Worm (Caenorhabditis elegans): Measurements from ENCODE around the gene srh-10.

Gene srh-10

ce11 chrV:6067112-6067511, at the start of gene srh-10:
TSS of gene srh-10 (minus strand) at chrV:6067140.
- TF ChIP-seq lsy-27 (tag; optimal IDR thresholded peaks at IDR 0.05; ENCODE audit: borderline replicate concordance, insufficient read depth) (no peak), akir-1 (GFP tag; optimal IDR thresholded peaks at IDR 0.05) (no peak), hmg-20 (GFP tag; IDR thresholded peaks at IDR 0.05) (no peak), K11D2.4 (GFP tag; IDR thresholded peaks at IDR 0.05) (no peak)

- TF ChIP-seq ccch-3 (GFP tag; optimal IDR thresholded peaks at IDR 0.05) (no peak), atf-7 (tag; optimal IDR thresholded peaks at IDR 0.05) (no peak), mcd-1 (GFP tag; IDR thresholded peaks at IDR 0.05) (no peak), madf-8 (GFP tag; conservative IDR thresholded peaks at IDR 0.05) (no peak), K11D2.4 (GFP tag; IDR thresholded peaks at IDR 0.05) (no peak), repo-1 (tag; optimal IDR thresholded peaks at IDR 0.05) (no peak), madf-3 (GFP tag; IDR thresholded peaks at IDR 0.05) (no peak), lsl-1 (GFP tag; optimal IDR thresholded peaks at IDR 0.05) (no peak), ceh-91 (GFP tag; IDR thresholded peaks at IDR 0.05) (no peak), egrh-3 (GFP tag; IDR thresholded peaks at IDR 0.05) (no peak), xnd-1 (tag; optimal IDR thresholded peaks at IDR 0.05) (no peak), dpl-1 (GFP tag; optimal IDR thresholded peaks at IDR 0.05) (no peak), unc-130 (GFP tag; optimal IDR thresholded peaks at IDR 0.05) (no peak), pbrm-1 (GFP tag; IDR thresholded peaks at IDR 0.05) (no peak)
Measured at ce11 chrV:6112823-6113222, 45.9 kb upstream of the srh-10 start, which contains the start of gene F17A9.5. TSS of gene F17A9.5 (minus strand) at chrV:6112997.

ce11 chrV:6110533-6110932, 43.6 kb upstream of the srh-10 start, which contains the start of gene F17A9.4:
TSS of gene F17A9.4 (minus strand) at chrV:6110629.
- no peak for TF ChIP-seq tbx-9 (tag; optimal IDR thresholded peaks at IDR 0.05; ENCODE audit: borderline replicate concordance)
- peak; percentile 64 for TF ChIP-seq nfyb-1 (GFP tag; IDR thresholded peaks at IDR 0.05)
- TF ChIP-seq athp-1 (tag; optimal IDR thresholded peaks at IDR 0.05) = no peak
- TF ChIP-seq atf-7 (tag; optimal IDR thresholded peaks at IDR 0.05) = peak; percentile 52
- TF ChIP-seq lin-40 (tag; optimal IDR thresholded peaks at IDR 0.05) = peak; percentile 13
- 0 out of 2 replicates have a peak, but pooled peaks have one; percentile 14 for TF ChIP-seq ekl-4 (GFP tag; IDR thresholded peaks at IDR 0.05)
- TF ChIP-seq hmg-1.2 (GFP tag; IDR thresholded peaks at IDR 0.05) = peak; percentile 24; the same call in 1 of the 2 replicates
- no peak for TF ChIP-seq cebp-1 (GFP tag; IDR thresholded peaks at IDR 0.05)
- peak; percentile 69 for TF ChIP-seq cebp-1 (tag; optimal IDR thresholded peaks at IDR 0.05)
- peak; percentile 26; the same call in 1 of the 2 replicates for TF ChIP-seq B0336.3 (GFP tag; IDR thresholded peaks at IDR 0.05)
- peak; percentile 38; the same call in 1 of the 2 replicates for TF ChIP-seq dox-1 (GFP tag; IDR thresholded peaks at IDR 0.05)
- TF ChIP-seq attf-5 (GFP tag; optimal IDR thresholded peaks at IDR 0.05) = peak; percentile 41
- TF ChIP-seq tbp1 (GFP tag; optimal IDR thresholded peaks at IDR 0.05) = peak; percentile 38
- no peak for TF ChIP-seq akir-1 (GFP tag; optimal IDR thresholded peaks at IDR 0.05)
- no peak for TF ChIP-seq ztf-25 (GFP tag; IDR thresholded peaks at IDR 0.05)
- no peak for TF ChIP-seq rpc-1 (optimal IDR thresholded peaks at IDR 0.05)
- TF ChIP-seq rpc-1 (tag; optimal IDR thresholded peaks at IDR 0.05) = no peak
- peak; percentile 83 for TF ChIP-seq nhr-80 (tag; optimal IDR thresholded peaks at IDR 0.05)
- 0 out of 2 replicates have a peak, but pooled peaks have one; percentile 10 for TF ChIP-seq rcor-1 (GFP tag; IDR thresholded peaks at IDR 0.05)

ce11 chrV:6107474-6107873, 40.5 kb upstream of the srh-10 start, which contains the start of gene cwf-19L1:
TSS of gene cwf-19L1 (plus strand) at chrV:6107828.
- no peak for TF ChIP-seq mxl-1 (tag; optimal IDR thresholded peaks at IDR 0.05)
- no peak for TF ChIP-seq hlh-12 (tag; optimal IDR thresholded peaks at IDR 0.05)
- TF ChIP-seq ama-1 (optimal IDR thresholded peaks at IDR 0.05) = no peak
- no peak for TF ChIP-seq ama-1 (GFP tag; optimal IDR thresholded peaks at IDR 0.05)
- no peak for TF ChIP-seq B0035.1 (tag; optimal IDR thresholded peaks at IDR 0.05)
- TF ChIP-seq lin-40 (tag; optimal IDR thresholded peaks at IDR 0.05) = no peak
- TF ChIP-seq lin-35 (GFP tag; optimal IDR thresholded peaks at IDR 0.05) = peak in 1 of 3 experiments; percentile 80
- no peak for TF ChIP-seq ceh-79 (tag; optimal IDR thresholded peaks at IDR 0.05)
- no peak for TF ChIP-seq him-1 (tag; optimal IDR thresholded peaks at IDR 0.05)
- no peak for TF ChIP-seq egl-44 (GFP tag; IDR thresholded peaks at IDR 0.05)
- no peak for TF ChIP-seq hmg-20 (GFP tag; IDR thresholded peaks at IDR 0.05)
- no peak for TF ChIP-seq Y56A3A.18 (GFP tag; IDR thresholded peaks at IDR 0.05)
- no peak for TF ChIP-seq madf-10 (tag; optimal IDR thresholded peaks at IDR 0.05)
- no peak for TF ChIP-seq attf-5 (GFP tag; optimal IDR thresholded peaks at IDR 0.05)
- TF ChIP-seq dox-1 (GFP tag; IDR thresholded peaks at IDR 0.05) = 0 out of 2 replicates have a peak, but pooled peaks have one; percentile 32
- no peak for TF ChIP-seq somi-1 (GFP tag; optimal IDR thresholded peaks at IDR 0.05)
- 0 out of 2 replicates have a peak, but pooled peaks have one; percentile 49 for TF ChIP-seq B0019.2 (GFP tag; conservative IDR thresholded peaks at IDR 0.05)
